Worm (Caenorhabditis elegans) whole organism, mixed stage, embryonic: ENCODE data around the gene srr-6.

Experiments used
- M03D4.4 ChIP-seq: sonication (generic microtip); optimal IDR thresholded peaks from 2 replicates; lab custom pipeline; 2017; ENCODE audit warnings: mild to moderate bottlenecking, missing genetic modification characterization, missing compliant biosample characterization
- bed-3 ChIP-seq: fragments of 200-800 bp; sonication (Bioruptor generic); optimal IDR thresholded peaks from 3 replicates; lab custom pipeline; 2018; ENCODE audit warnings: mild to moderate bottlenecking, missing genetic modification characterization, moderate library complexity, missing compliant biosample characterization
- blmp-1 ChIP-seq: fragments of 150-350 bp; optimal IDR thresholded peaks from 2 replicates; lab custom pipeline; 2014; ENCODE audit warnings: missing biosample characterization, missing genetic modification characterization
- ceh-39 ChIP-seq: fragments of 150-350 bp; optimal IDR thresholded peaks from 2 replicates; lab custom pipeline; 2014; ENCODE audit warnings: missing biosample characterization, missing genetic modification characterization
- ceh-43 ChIP-seq: fragments of 200-800 bp; sonication (Bioruptor generic); optimal IDR thresholded peaks from 2 replicates; lab custom pipeline; 2018; ENCODE audit warnings: mild to moderate bottlenecking, missing genetic modification characterization, moderate library complexity, missing compliant biosample characterization
- ceh-83 ChIP-seq: fragments of 200-800 bp; sonication (Bioruptor generic); optimal IDR thresholded peaks from 2 replicates; lab custom pipeline; 2018; ENCODE audit warnings: mild to moderate bottlenecking, missing genetic modification characterization, missing compliant biosample characterization
- ces-1 ChIP-seq: fragments of 150-350 bp; optimal IDR thresholded peaks from 2 replicates; lab custom pipeline; 2014; ENCODE audit warnings: missing biosample characterization, missing genetic modification reagents, missing genetic modification characterization
- cnd-1 ChIP-seq: fragments of 200-800 bp; sonication (Bioruptor generic); optimal IDR thresholded peaks from 2 replicates; lab custom pipeline; 2018; ENCODE audit warnings: mild to moderate bottlenecking, missing genetic modification characterization, missing compliant biosample characterization
- drap-1 ChIP-seq: fragments of 200-800 bp; sonication (Bioruptor generic); optimal IDR thresholded peaks from 3 replicates; lab custom pipeline; 2018; ENCODE audit warnings: mild to moderate bottlenecking, missing genetic modification characterization, missing compliant biosample characterization
- flh-1 ChIP-seq: fragments of 200-800 bp; sonication (Bioruptor generic); optimal IDR thresholded peaks from 2 replicates; lab custom pipeline; 2018; ENCODE audit warnings: mild to moderate bottlenecking, missing genetic modification characterization, moderate library complexity, missing compliant biosample characterization
- ham-2 ChIP-seq: fragments of 200-800 bp; sonication (Bioruptor generic); optimal IDR thresholded peaks from 2 replicates; lab custom pipeline; 2018; ENCODE audit warnings: mild to moderate bottlenecking, missing genetic modification characterization, missing compliant biosample characterization
- hlh-1 ChIP-seq: fragments of 150-350 bp; optimal IDR thresholded peaks from 2 replicates; lab custom pipeline; 2014; ENCODE audit warnings: missing biosample characterization, missing genetic modification reagents, missing genetic modification characterization
- lin-13 ChIP-seq: fragments of 150-350 bp; optimal IDR thresholded peaks from 2 replicates; lab custom pipeline; 2014; ENCODE audit warnings: missing biosample characterization, missing genetic modification characterization
- lin-32 ChIP-seq: fragments of 200-800 bp; sonication (Bioruptor generic); optimal IDR thresholded peaks from 2 replicates; lab custom pipeline; 2018; ENCODE audit warnings: mild to moderate bottlenecking, missing genetic modification characterization, missing compliant biosample characterization
- lsy-2 ChIP-seq: fragments of 150-350 bp; optimal IDR thresholded peaks from 2 replicates; lab custom pipeline; 2014; ENCODE audit warnings: missing biosample characterization, missing genetic modification characterization
- mab-5 ChIP-seq: fragments of 150-350 bp; optimal IDR thresholded peaks from 2 replicates; lab custom pipeline; 2014; ENCODE audit warnings: missing biosample characterization, missing genetic modification characterization
- mep-1 ChIP-seq: fragments of 150-350 bp; optimal IDR thresholded peaks from 2 replicates; lab custom pipeline; 2017; ENCODE audit warnings: missing biosample characterization, missing genetic modification reagents, missing genetic modification characterization, inconsistent platforms
- mls-2 ChIP-seq: sonication (generic microtip); optimal IDR thresholded peaks from 2 replicates; lab custom pipeline; 2016; ENCODE audit warnings: mild to moderate bottlenecking, missing genetic modification characterization, moderate library complexity, missing compliant biosample characterization
- nhr-12 ChIP-seq: fragments of 150-350 bp; optimal IDR thresholded peaks from 2 replicates; lab custom pipeline; 2014; ENCODE audit warnings: missing biosample characterization, missing genetic modification characterization
- nhr-2 ChIP-seq: fragments of 150-350 bp; optimal IDR thresholded peaks from 2 replicates; lab custom pipeline; 2014; ENCODE audit warnings: missing biosample characterization, missing genetic modification characterization
- nhr-237 ChIP-seq: fragments of 150-350 bp; optimal IDR thresholded peaks from 2 replicates; lab custom pipeline; 2014; ENCODE audit warnings: missing biosample characterization, missing genetic modification characterization
- nhr-28 ChIP-seq: fragments of 150-350 bp; optimal IDR thresholded peaks from 2 replicates; lab custom pipeline; 2014; ENCODE audit warnings: missing biosample characterization, missing genetic modification characterization
- nhr-76 ChIP-seq: sonication (generic microtip); optimal IDR thresholded peaks from 2 replicates; lab custom pipeline; 2017; ENCODE audit warnings: missing biosample characterization, missing genetic modification characterization
- pha-4 ChIP-seq: fragments of 150-350 bp; optimal IDR thresholded peaks from 2 replicates; lab custom pipeline; 2018; ENCODE audit warnings: missing biosample characterization, missing genetic modification reagents, missing genetic modification characterization
- sem-2 ChIP-seq: fragments of 200-800 bp; sonication (Bioruptor generic); optimal IDR thresholded peaks from 2 replicates; lab custom pipeline; 2018; ENCODE audit warnings: mild to moderate bottlenecking, missing genetic modification characterization, missing compliant biosample characterization
- snpc-4 ChIP-seq: fragments of 150-350 bp; optimal IDR thresholded peaks from 2 replicates; lab custom pipeline; 2014; ENCODE audit warnings: missing biosample characterization, missing genetic modification characterization
- sptf-1 ChIP-seq: sonication (generic microtip); optimal IDR thresholded peaks from 2 replicates; lab custom pipeline; 2017; ENCODE audit warnings: mild to moderate bottlenecking, missing genetic modification characterization, moderate library complexity, missing compliant biosample characterization
- tbx-8 ChIP-seq: fragments of 200-800 bp; sonication (Bioruptor generic); optimal IDR thresholded peaks from 2 replicates; lab custom pipeline; 2018; ENCODE audit warnings: mild to moderate bottlenecking, missing genetic modification characterization, moderate library complexity, missing compliant biosample characterization
- unc-120 ChIP-seq: sonication (generic microtip); optimal IDR thresholded peaks from 2 replicates; lab custom pipeline; 2017; ENCODE audit warnings: missing genetic modification characterization, missing compliant biosample characterization; ENCODE audit not compliant: poor library complexity, severe bottlenecking
- unc-39 ChIP-seq: fragments of 150-350 bp; optimal IDR thresholded peaks from 2 replicates; lab custom pipeline; 2014; ENCODE audit warnings: missing biosample characterization, missing genetic modification characterization
- unc-62 ChIP-seq: fragments of 150-350 bp; optimal IDR thresholded peaks from 2 replicates; lab custom pipeline; 2014; ENCODE audit warnings: missing biosample characterization, missing genetic modification reagents, missing genetic modification characterization
- zip-8 ChIP-seq: fragments of 150-350 bp; optimal IDR thresholded peaks from 2 replicates; lab custom pipeline; 2014; ENCODE audit warnings: missing biosample characterization, missing genetic modification characterization
- ztf-11 ChIP-seq: fragments of 150-350 bp; optimal IDR thresholded peaks from 2 replicates; lab custom pipeline; 2014; ENCODE audit warnings: missing biosample characterization, missing genetic modification characterization

Gene srr-6

DNA sequence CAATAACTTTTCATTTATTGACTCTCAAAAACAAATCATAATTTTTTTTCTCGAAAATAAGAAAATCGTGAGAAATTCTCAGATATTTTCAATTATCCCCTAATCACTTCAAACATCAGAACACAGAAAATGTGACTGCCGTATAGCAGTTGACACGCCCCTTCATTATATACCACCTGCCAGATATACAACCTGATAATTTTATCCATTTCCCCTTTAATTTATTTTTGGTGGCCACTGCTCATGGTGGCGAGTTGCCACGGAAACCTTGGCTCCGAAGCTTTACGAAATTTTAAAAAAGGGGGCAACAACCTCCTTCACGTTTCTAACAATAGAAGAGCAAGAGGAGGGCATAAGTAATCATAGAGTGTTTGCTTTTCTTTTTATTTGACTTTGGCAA lies 4.1 kb downstream of the srr-6 start:
- no peak for TF ChIP-seq lin-13 (tag; lab: Kevin White, UChicago)
- no peak for TF ChIP-seq blmp-1 (tag; lab: Kevin White, UChicago)
- peak; percentile 33 for TF ChIP-seq ces-1 (GFP tag; lab: Kevin White, UChicago)
- TF ChIP-seq nhr-28 = no peak
- TF ChIP-seq cnd-1 (tag; lab: Kevin White, UChicago) = no peak

DNA sequence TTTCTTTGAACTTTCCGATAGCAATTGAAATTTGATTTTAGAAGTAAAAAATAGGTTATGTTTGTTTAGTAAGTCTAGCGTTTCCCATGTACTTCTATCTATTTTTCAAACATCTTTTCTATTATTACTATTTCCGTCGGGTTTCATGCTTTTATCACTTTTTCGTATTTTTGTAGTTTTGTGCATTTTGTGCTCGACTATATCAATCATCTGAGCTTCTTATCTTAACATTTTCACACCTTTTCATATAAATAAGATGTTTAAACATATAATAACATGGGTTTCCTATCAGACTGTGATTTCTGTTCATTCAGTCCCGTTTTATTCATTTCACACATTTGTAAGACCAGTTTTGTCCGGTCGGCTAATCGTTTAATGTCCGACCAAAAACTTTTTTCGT lies 5.5 kb downstream of the srr-6 start:
- TF ChIP-seq pha-4 (tag; lab: Kevin White, UChicago) (no peak), blmp-1 (tag; lab: Kevin White, UChicago) (no peak), zip-8 (tag; lab: Kevin White, UChicago) (no peak), lsy-2 (tag; lab: Kevin White, UChicago) (no peak), lin-13 (tag; lab: Kevin White, UChicago) (no peak), mls-2 (tag; lab: Kevin White, UChicago) (no peak), snpc-4 (no peak), unc-62 (GFP tag; lab: Kevin White, UChicago) (no peak), nhr-28 (no peak), nhr-237 (tag; lab: Kevin White, UChicago) (no peak), ces-1 (GFP tag; lab: Kevin White, UChicago) (no peak), cnd-1 (tag; lab: Kevin White, UChicago) (no peak), bed-3 (GFP tag; lab: Kevin White, UChicago) (no peak), ztf-11 (tag; lab: Kevin White, UChicago) (no peak), ceh-83 (no peak), sptf-1 (tag; lab: Kevin White, UChicago) (no peak)

DNA sequence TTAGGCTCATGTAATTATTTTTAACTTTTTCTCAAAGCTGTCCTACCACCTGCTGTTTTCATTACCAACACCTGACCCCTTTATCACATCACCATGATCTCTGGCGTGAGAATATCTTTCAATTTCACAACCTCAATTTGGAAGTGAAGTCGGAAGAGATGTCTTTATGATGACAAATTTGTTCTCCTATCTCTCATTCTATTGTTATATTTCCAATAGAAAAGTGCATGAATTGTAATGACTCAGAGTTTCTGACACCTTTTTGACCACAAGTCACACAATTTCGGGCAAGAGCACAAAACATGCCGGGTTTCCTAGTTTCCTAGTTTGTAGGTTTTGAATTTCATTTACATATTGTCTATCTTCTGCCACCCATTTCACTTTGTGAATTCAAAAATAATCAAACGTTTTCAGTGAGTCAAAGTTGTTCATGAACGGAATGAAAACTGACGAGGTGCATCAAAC lies 6.2 kb downstream of the srr-6 start, which contains the start of gene srr-4:
srr-4 (plus strand) TSS at position 415 of the 465 bp plus-strand sequence.
- TF ChIP-seq nhr-76 = no peak
- TF ChIP-seq cnd-1 (tag; lab: Kevin White, UChicago) = no peak
- no peak for TF ChIP-seq hlh-1
- no peak for TF ChIP-seq unc-62 (GFP tag; lab: Kevin White, UChicago)
- no peak for TF ChIP-seq unc-120 (tag; lab: Kevin White, UChicago)
- TF ChIP-seq sem-2 (GFP tag; lab: Kevin White, UChicago) = no peak
- no peak for TF ChIP-seq mep-1 (tag; lab: Kevin White, UChicago)
- TF ChIP-seq nhr-2 (tag; lab: Kevin White, UChicago) = no peak
- no peak for TF ChIP-seq drap-1
- TF ChIP-seq nhr-237 (tag; lab: Kevin White, UChicago) = no peak
- TF ChIP-seq bed-3 (GFP tag; lab: Kevin White, UChicago) = no peak
- no peak for TF ChIP-seq blmp-1 (tag; lab: Kevin White, UChicago)
- TF ChIP-seq lsy-2 (tag; lab: Kevin White, UChicago) = no peak
- TF ChIP-seq lin-32 (GFP tag; lab: Kevin White, UChicago) = no peak
- no peak for TF ChIP-seq ceh-39 (tag; lab: Kevin White, UChicago)
- no peak for TF ChIP-seq tbx-8 (GFP tag; lab: Kevin White, UChicago)
- TF ChIP-seq nhr-12 (tag; lab: Kevin White, UChicago) = no peak
- TF ChIP-seq ztf-11 (tag; lab: Kevin White, UChicago) = no peak
- no peak for TF ChIP-seq unc-39 (tag; lab: Kevin White, UChicago)
- no peak for TF ChIP-seq ceh-43 (GFP tag; lab: Kevin White, UChicago)

DNA sequence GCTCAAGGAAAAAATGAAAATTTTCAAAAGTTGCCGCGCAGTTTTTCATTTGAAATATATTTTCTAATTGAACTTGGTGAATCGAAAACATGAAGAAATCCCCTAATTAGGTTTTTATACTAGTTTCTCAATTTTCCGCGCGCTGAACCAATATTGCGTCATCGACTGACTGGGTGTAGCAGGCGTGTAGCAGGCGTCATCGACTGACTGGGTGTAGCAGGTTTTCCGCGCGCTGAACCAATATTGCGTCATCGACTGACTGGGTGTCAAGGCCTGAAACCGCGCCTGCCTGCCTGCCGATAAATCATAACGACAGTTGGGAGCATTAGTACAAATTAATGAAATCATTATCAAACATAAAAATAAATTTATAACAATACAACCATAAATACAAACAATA lies 10.8 kb downstream of the srr-6 start:
- TF ChIP-seq nhr-2 (tag; lab: Kevin White, UChicago) = peak; percentile 43
- TF ChIP-seq drap-1 = no peak
- TF ChIP-seq zip-8 (tag; lab: Kevin White, UChicago) = peak; percentile 98

DNA sequence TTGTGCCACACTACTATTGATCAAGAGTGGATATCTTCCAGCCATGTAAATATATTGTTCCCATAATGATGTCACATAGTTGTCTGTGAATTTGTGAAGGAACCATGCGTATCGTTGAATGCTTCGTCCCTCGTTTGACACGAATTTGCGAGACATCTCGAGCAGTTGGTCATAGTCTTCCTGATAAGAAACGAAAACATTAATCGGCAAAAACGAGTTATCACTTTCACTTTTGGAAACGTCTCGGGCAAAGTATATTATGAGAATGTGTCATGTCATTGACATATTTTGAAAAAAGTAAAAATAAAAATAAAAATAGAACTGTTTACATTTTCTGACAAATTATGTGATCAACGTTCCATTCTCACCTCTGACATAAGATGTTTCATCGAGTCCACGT lies 13.8 kb downstream of the srr-6 start:
- TF ChIP-seq nhr-28 = no peak
- no peak for TF ChIP-seq tbx-8 (GFP tag; lab: Kevin White, UChicago)
- no peak for TF ChIP-seq sptf-1 (tag; lab: Kevin White, UChicago)
- TF ChIP-seq ceh-39 (tag; lab: Kevin White, UChicago) = no peak
- no peak for TF ChIP-seq nhr-12 (tag; lab: Kevin White, UChicago)
- TF ChIP-seq flh-1 (GFP tag; lab: Kevin White, UChicago) = no peak
- TF ChIP-seq ztf-11 (tag; lab: Kevin White, UChicago) = no peak
- TF ChIP-seq ham-2 (GFP tag; lab: Kevin White, UChicago) = no peak
- no peak for TF ChIP-seq unc-62 (GFP tag; lab: Kevin White, UChicago)
- no peak for TF ChIP-seq nhr-2 (tag; lab: Kevin White, UChicago)
- no peak for TF ChIP-seq ceh-83
- no peak for TF ChIP-seq blmp-1 (tag; lab: Kevin White, UChicago)
- TF ChIP-seq drap-1 = no peak
- no peak for TF ChIP-seq lsy-2 (tag; lab: Kevin White, UChicago)
- no peak for TF ChIP-seq M03D4.4
- TF ChIP-seq nhr-76 = no peak
- no peak for TF ChIP-seq lin-13 (tag; lab: Kevin White, UChicago)
- TF ChIP-seq mab-5 (tag; lab: Kevin White, UChicago) = no peak
- no peak for TF ChIP-seq cnd-1 (tag; lab: Kevin White, UChicago)
